Fruit fly (Drosophila melanogaster) whole organism, embryonic: Measurements from ENCODE around the gene CG10700.

Experiments
- Bdp1 ChIP-seq: fragments of 200-800 bp; sonication (Bioruptor generic); optimal IDR thresholded peaks from 3 replicates; lab custom pipeline; 2016; ENCODE audit warnings: missing biosample characterization, missing genetic modification characterization
- BtbVII ChIP-seq: fragments of 200-800 bp; sonication (Bioruptor generic); optimal IDR thresholded peaks from 3 replicates; lab custom pipeline; 2017; ENCODE audit warnings: missing biosample characterization, mild to moderate bottlenecking, missing genetic modification characterization
- CG10274 ChIP-seq: fragments of 200-800 bp; sonication (Bioruptor generic); optimal IDR thresholded peaks from 3 replicates; lab custom pipeline; 2017; ENCODE audit warnings: missing biosample characterization, mild to moderate bottlenecking, missing genetic modification characterization
- CG10462 ChIP-seq: fragments of 200-800 bp; sonication (Bioruptor generic); optimal IDR thresholded peaks from 2 replicates; lab custom pipeline; 2016; ENCODE audit warnings: missing biosample characterization, missing genetic modification characterization
- CG11456 ChIP-seq: fragments of 200-800 bp; sonication (Bioruptor generic); IDR thresholded peaks from 3 replicates; pipeline ENCODE4 v1.3.6; 2022; ENCODE audit warnings: missing biosample characterization, missing genetic modification characterization
- CG11504 ChIP-seq: fragments of 200-800 bp; sonication (Bioruptor generic); optimal IDR thresholded peaks from 3 replicates; lab custom pipeline; 2019; ENCODE audit warnings: missing biosample characterization, mild to moderate bottlenecking, missing genetic modification characterization, moderate library complexity
- CG12236 ChIP-seq: fragments of 200-800 bp; sonication (Bioruptor generic); optimal IDR thresholded peaks from 2 replicates; lab custom pipeline; 2016; ENCODE audit warnings: missing biosample characterization, missing genetic modification characterization
- CG13296 ChIP-seq: fragments of 200-800 bp; sonication (Bioruptor generic); optimal IDR thresholded peaks from 3 replicates; lab custom pipeline; 2018; ENCODE audit warnings: missing biosample characterization, mild to moderate bottlenecking, missing genetic modification characterization
- CG14860 ChIP-seq: fragments of 200-800 bp; sonication (Bioruptor generic); IDR thresholded peaks from 3 replicates; pipeline ENCODE4 v1.3.6; 2022; ENCODE audit warnings: missing biosample characterization, missing genetic modification characterization; ENCODE audit not compliant: partially characterized antibody
- CG1602 ChIP-seq: fragments of 200-800 bp; sonication (Bioruptor generic); optimal IDR thresholded peaks from 3 replicates; lab custom pipeline; 2016; ENCODE audit warnings: missing biosample characterization, missing genetic modification characterization
- CG18476 ChIP-seq: fragments of 200-800 bp; sonication (Bioruptor generic); optimal IDR thresholded peaks from 2 replicates; lab custom pipeline; 2016; ENCODE audit warnings: missing biosample characterization, mild to moderate bottlenecking, missing genetic modification characterization
- CG32772 ChIP-seq: fragments of 200-800 bp; sonication (Bioruptor generic); IDR thresholded peaks from 2 replicates; pipeline ENCODE4 v1.3.6; 2022; ENCODE audit warnings: missing biosample characterization, missing genetic modification characterization
- CG34224 ChIP-seq: fragments of 200-800 bp; sonication (Bioruptor generic); IDR thresholded peaks from 3 replicates; pipeline ENCODE4 v1.3.6; 2022; ENCODE audit warnings: missing biosample characterization, missing genetic modification characterization; ENCODE audit not compliant: partially characterized antibody
- CG3726 ChIP-seq: fragments of 200-800 bp; sonication (Bioruptor generic); IDR thresholded peaks from 3 replicates; pipeline ENCODE4, ENCODE4 v1.3.6; 2022; ENCODE audit warnings: missing biosample characterization, missing genetic modification characterization
- CG4404 ChIP-seq: fragments of 200-800 bp; sonication (Bioruptor generic); IDR thresholded peaks from 2 replicates; pipeline ENCODE4 v1.3.6; 2022; ENCODE audit warnings: missing biosample characterization, missing genetic modification characterization
- CG6175 ChIP-seq: fragments of 200-800 bp; sonication (Bioruptor generic); IDR thresholded peaks from 3 replicates; pipeline ENCODE4 v1.3.6; 2022; ENCODE audit warnings: missing biosample characterization, missing genetic modification characterization
- CG7271 ChIP-seq: fragments of 200-800 bp; sonication (Bioruptor generic); optimal IDR thresholded peaks from 2 replicates; lab custom pipeline; 2018; ENCODE audit warnings: missing biosample characterization, mild to moderate bottlenecking, missing genetic modification characterization, moderate library complexity
- CG7357 ChIP-seq: fragments of 200-800 bp; sonication (Bioruptor generic); IDR thresholded peaks from 3 replicates; pipeline ENCODE4 v1.3.6; 2022; ENCODE audit warnings: missing biosample characterization, missing genetic modification characterization
- CG7786 ChIP-seq: fragments of 200-800 bp; sonication (Bioruptor generic); optimal IDR thresholded peaks from 2 replicates; lab custom pipeline; 2016; ENCODE audit warnings: missing biosample characterization, missing genetic modification characterization
- CG8944 ChIP-seq: fragments of 200-800 bp; sonication (Bioruptor generic); optimal IDR thresholded peaks from 3 replicates; lab custom pipeline; 2016; ENCODE audit warnings: missing biosample characterization, missing genetic modification characterization
- CG9609 ChIP-seq: fragments of 200-800 bp; sonication (Bioruptor generic); optimal IDR thresholded peaks from 3 replicates; lab custom pipeline; 2016; ENCODE audit warnings: missing biosample characterization, missing genetic modification characterization
- CG9817 ChIP-seq: fragments of 200-800 bp; sonication (Bioruptor generic); optimal IDR thresholded peaks from 2 replicates; lab custom pipeline; 2018; ENCODE audit warnings: missing biosample characterization, mild to moderate bottlenecking, missing genetic modification characterization, moderate library complexity
- CHES-1-like ChIP-seq: fragments of 200-800 bp; sonication (Bioruptor generic); optimal IDR thresholded peaks from 2 replicates; lab custom pipeline; 2016; ENCODE audit warnings: missing biosample characterization, missing genetic modification characterization
- HmgD ChIP-seq: fragments of 200-800 bp; sonication (Bioruptor generic); optimal IDR thresholded peaks from 3 replicates; lab custom pipeline; 2016; ENCODE audit warnings: missing biosample characterization, missing genetic modification characterization
- Max ChIP-seq: fragments of 200-800 bp; sonication (Bioruptor generic); optimal IDR thresholded peaks from 2 replicates; lab custom pipeline; 2016; ENCODE audit warnings: missing biosample characterization, mild to moderate bottlenecking, missing genetic modification characterization
- Side ChIP-seq: fragments of 200-800 bp; sonication (Bioruptor generic); optimal IDR thresholded peaks from 2 replicates; lab custom pipeline; 2016; ENCODE audit warnings: missing biosample characterization, missing genetic modification characterization
- Sin3A ChIP-seq: fragments of >200 bp; optimal IDR thresholded peaks from 2 replicates; lab custom pipeline; 2018
- Six4 ChIP-seq: fragments of 200-800 bp; sonication (Bioruptor generic); optimal IDR thresholded peaks from 2 replicates; lab custom pipeline; 2016; ENCODE audit warnings: missing biosample characterization, missing genetic modification characterization
- Xrp1 ChIP-seq: fragments of 200-800 bp; sonication (Bioruptor generic); IDR thresholded peaks from 2 replicates; pipeline ENCODE4 v1.3.6; 2022; ENCODE audit warnings: missing biosample characterization, missing genetic modification characterization
- ara ChIP-seq: fragments of 200-800 bp; sonication (Bioruptor generic); IDR thresholded peaks from 2 replicates; pipeline ENCODE4 v1.3.6; 2022; ENCODE audit warnings: missing biosample characterization, missing genetic modification characterization
- bcd ChIP-seq: fragments of 200-800 bp; sonication (Bioruptor generic); optimal IDR thresholded peaks from 2 replicates; lab custom pipeline; 2017; ENCODE audit warnings: missing biosample characterization, mild to moderate bottlenecking, missing genetic modification characterization
- cas ChIP-seq: fragments of 200-800 bp; sonication (Bioruptor generic); IDR thresholded peaks from 2 replicates; pipeline ENCODE4 v1.3.6; 2022; ENCODE audit warnings: missing biosample characterization, missing genetic modification characterization
- caup ChIP-seq: fragments of 200-800 bp; sonication (Bioruptor generic); optimal IDR thresholded peaks from 3 replicates; lab custom pipeline; 2017; ENCODE audit warnings: missing biosample characterization, mild to moderate bottlenecking, missing genetic modification characterization, moderate library complexity; ENCODE audit not compliant: severe bottlenecking
- dan ChIP-seq: fragments of 200-800 bp; sonication (Bioruptor generic); IDR thresholded peaks from 2 replicates; pipeline ENCODE4 v1.3.6; 2022; ENCODE audit warnings: missing biosample characterization, missing genetic modification characterization
- dysf ChIP-seq: fragments of 200-800 bp; sonication (Bioruptor generic); IDR thresholded peaks from 3 replicates; pipeline ENCODE4 v1.3.6; 2022; ENCODE audit warnings: missing biosample characterization, missing genetic modification characterization
- gsb ChIP-seq: fragments of 200-800 bp; sonication (Bioruptor generic); IDR thresholded peaks from 2 replicates; pipeline ENCODE4 v1.3.6; 2022; ENCODE audit warnings: missing biosample characterization, missing genetic modification characterization
- hkb ChIP-seq, 2 experiments: fragments of 200-800 bp in 1 of 2; fragments of >200 bp in 1 of 2; sonication (Bioruptor generic) in 1 of 2; IDR thresholded peaks in 1 of 2; optimal IDR thresholded peaks in 1 of 2; 2 replicates each; pipeline versions ENCODE4 v1.3.6 to Lab custom; 2017 to 2022; ENCODE audit warnings: missing biosample characterization in 1 of 2, missing genetic modification characterization in 1 of 2
- kah ChIP-seq: fragments of 200-800 bp; sonication (Bioruptor generic); optimal IDR thresholded peaks from 2 replicates; lab custom pipeline; 2018; ENCODE audit warnings: missing biosample characterization, mild to moderate bottlenecking, missing genetic modification characterization
- lilli ChIP-seq: fragments of 200-800 bp; sonication (Bioruptor generic); optimal IDR thresholded peaks from 3 replicates; lab custom pipeline; 2016; ENCODE audit warnings: missing biosample characterization, missing genetic modification characterization
- luna ChIP-seq: fragments of 200-800 bp; sonication (Bioruptor generic); optimal IDR thresholded peaks from 2 replicates; lab custom pipeline; 2016; ENCODE audit warnings: missing biosample characterization, missing genetic modification characterization
- mirr ChIP-seq: fragments of 200-800 bp; sonication (Bioruptor generic); optimal IDR thresholded peaks from 3 replicates; lab custom pipeline; 2018; ENCODE audit warnings: missing biosample characterization, mild to moderate bottlenecking, missing genetic modification characterization
- mld ChIP-seq: fragments of 200-800 bp; sonication (Bioruptor generic); IDR thresholded peaks from 3 replicates; pipeline ENCODE4 v1.3.6; 2022; ENCODE audit warnings: missing biosample characterization, missing genetic modification characterization; ENCODE audit not compliant: partially characterized antibody
- pb ChIP-seq: fragments of 200-800 bp; sonication (Bioruptor generic); optimal IDR thresholded peaks from 3 replicates; lab custom pipeline; 2016; ENCODE audit warnings: missing biosample characterization, missing genetic modification characterization
- pros ChIP-seq: fragments of 200-800 bp; sonication (Bioruptor generic); optimal IDR thresholded peaks from 3 replicates; lab custom pipeline; 2019; ENCODE audit warnings: missing biosample characterization, mild to moderate bottlenecking, missing genetic modification characterization, moderate library complexity
- pzg ChIP-seq: fragments of 200-800 bp; sonication (Bioruptor generic); optimal IDR thresholded peaks from 3 replicates; lab custom pipeline; 2018; ENCODE audit warnings: missing biosample characterization, mild to moderate bottlenecking, missing genetic modification characterization, moderate library complexity
- row ChIP-seq: fragments of 200-800 bp; sonication (Bioruptor generic); IDR thresholded peaks from 3 replicates; pipeline ENCODE4 v1.3.6; 2022; ENCODE audit warnings: missing biosample characterization, missing genetic modification characterization
- ssp ChIP-seq: fragments of 200-800 bp; sonication (Bioruptor generic); IDR thresholded peaks from 2 replicates; pipeline ENCODE4 v1.3.6; 2022; ENCODE audit warnings: missing biosample characterization, missing genetic modification characterization
- stwl ChIP-seq: fragments of 200-800 bp; sonication (Bioruptor generic); optimal IDR thresholded peaks from 3 replicates; lab custom pipeline; 2018; ENCODE audit warnings: missing biosample characterization, mild to moderate bottlenecking, missing genetic modification characterization, moderate library complexity
- unc-4 ChIP-seq: fragments of 200-800 bp; sonication (Bioruptor generic); IDR thresholded peaks from 2 replicates; pipeline ENCODE4 v1.3.6; 2022; ENCODE audit warnings: missing biosample characterization, missing genetic modification characterization; ENCODE audit not compliant: partially characterized antibody
- zen2 ChIP-seq: fragments of 200-800 bp; sonication (Bioruptor generic); IDR thresholded peaks from 3 replicates; pipeline ENCODE4 v1.3.6; 2022; ENCODE audit warnings: missing biosample characterization, missing genetic modification characterization; ENCODE audit not compliant: partially characterized antibody

CG10700 gene

DNA sequence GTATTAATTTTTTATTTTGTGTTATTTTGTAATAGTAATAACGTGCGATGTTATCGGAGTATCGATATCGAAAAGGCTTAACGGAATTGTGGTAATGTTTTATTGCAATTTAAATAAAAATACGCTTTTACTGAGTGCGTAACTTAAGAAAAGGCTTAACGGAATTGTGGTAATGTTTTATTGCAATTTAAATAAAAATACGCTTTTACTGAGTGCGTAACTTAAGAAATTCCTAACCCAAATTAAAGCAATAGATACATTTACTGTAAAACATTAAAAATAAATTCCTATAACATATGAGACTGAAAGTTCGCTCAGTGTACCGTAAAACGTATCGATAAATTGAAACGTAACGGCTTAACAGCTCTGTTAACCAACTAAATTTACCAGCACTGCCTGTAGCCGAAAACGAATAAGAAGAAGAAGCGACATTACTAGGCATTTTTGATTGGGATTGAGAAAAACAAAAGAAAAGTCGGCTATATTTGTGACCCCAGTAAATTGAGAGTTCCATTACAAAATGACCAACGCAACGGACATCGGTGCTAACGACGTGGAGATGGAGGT, 27.2 kb downstream of the CG10700 start, which contains the start of gene Rpn3 (continued):
- TF ChIP-seq dan (GFP tag; lab: Robert Waterston, UW) (no peak), lilli (peak; percentile 91), Six4 (GFP tag; lab: Kevin White, UChicago) (peak; percentile 86), CG11504 (tag; lab: Kevin White, UChicago) (peak; percentile 80), dysf (GFP tag; lab: Robert Waterston, UW) (peak; percentile 84), kah (GFP tag; lab: Kevin White, UChicago) (no peak), cas (GFP tag; lab: Robert Waterston, UW) (peak; percentile 69), CHES-1-like (peak; percentile 88), CG9817 (tag; lab: Kevin White, UChicago) (peak; percentile 67), CG18476 (GFP tag; lab: Kevin White, UChicago) (peak; percentile 75), CG12236 (GFP tag; lab: Kevin White, UChicago) (peak; percentile 41), Max (GFP tag; lab: Kevin White, UChicago) (peak; percentile 89), Xrp1 (GFP tag; lab: Robert Waterston, UW) (peak; percentile 93), CG13296 (GFP tag; lab: Kevin White, UChicago) (peak; percentile 53), mirr (GFP tag; lab: Kevin White, UChicago) (no peak), pzg (GFP tag; lab: Kevin White, UChicago) (peak; percentile 53), CG4404 (GFP tag; lab: Robert Waterston, UW) (peak; percentile 60), pros (no peak), CG7271 (peak; percentile 63), unc-4 (GFP tag; lab: Robert Waterston, UW) (peak; percentile 66), CG10462 (peak; percentile 79), HmgD (GFP tag; lab: Kevin White, UChicago) (peak; percentile 67), CG7357 (GFP tag; lab: Robert Waterston, UW) (peak; percentile 47; the same call in 1 of the 3 replicates), ssp (GFP tag; lab: Robert Waterston, UW) (peak; percentile 73), CG6175 (peak; percentile 56; the same call in 1 of the 3 replicates), caup (GFP tag; lab: Kevin White, UChicago) (peak; percentile 73), pb (GFP tag; lab: Kevin White, UChicago) (peak; percentile 22), CG3726 (GFP tag; lab: Robert Waterston, UW) (peak; percentile 54; the same call in 1 of the 3 replicates), bcd (GFP tag; lab: Kevin White, UChicago) (peak; percentile 74), zen2 (peak; percentile 42; the same call in 1 of the 3 replicates), Bdp1 (GFP tag; lab: Kevin White, UChicago) (peak; percentile 67), CG9609 (peak; percentile 83), CG34224 (GFP tag; lab: Robert Waterston, UW) (peak; percentile 66; the same call in 1 of the 3 replicates), stwl (tag; lab: Kevin White, UChicago) (peak; percentile 73), Side (GFP tag; lab: Kevin White, UChicago) (peak; percentile 83), gsb (GFP tag; lab: Robert Waterston, UW) (peak; percentile 55; the same call in 1 of the 2 replicates), CG11456 (peak; percentile 75; the same call in 2 of the 3 replicates), BtbVII (GFP tag; lab: Kevin White, UChicago) (peak; percentile 38), CG1602 (GFP tag; lab: Kevin White, UChicago) (peak; percentile 86), row (GFP tag; lab: Robert Waterston, UW) (peak; percentile 93), CG14860 (GFP tag; lab: Robert Waterston, UW) (peak; percentile 66; the same call in 2 of the 3 replicates), hkb (optimal IDR thresholded peaks at IDR 0.05; lab: Kevin White, UChicago) (no peak), hkb (GFP tag; IDR thresholded peaks at IDR 0.05; lab: Robert Waterston, UW) (peak; percentile 92), CG32772 (peak; percentile 87), mld (GFP tag; lab: Robert Waterston, UW) (no peak), CG8944 (GFP tag; lab: Kevin White, UChicago) (peak; percentile 80), Sin3A (no peak), ara (GFP tag; lab: Robert Waterston, UW) (peak; percentile 86), luna (GFP tag; lab: Kevin White, UChicago) (peak; percentile 24), CG10274 (peak; percentile 7), CG7786 (GFP tag; lab: Kevin White, UChicago) (peak; percentile 83)
